Worm (Caenorhabditis elegans): Measurements from ENCODE around the gene W01G7.4.

The W01G7.4 gene

DNA sequence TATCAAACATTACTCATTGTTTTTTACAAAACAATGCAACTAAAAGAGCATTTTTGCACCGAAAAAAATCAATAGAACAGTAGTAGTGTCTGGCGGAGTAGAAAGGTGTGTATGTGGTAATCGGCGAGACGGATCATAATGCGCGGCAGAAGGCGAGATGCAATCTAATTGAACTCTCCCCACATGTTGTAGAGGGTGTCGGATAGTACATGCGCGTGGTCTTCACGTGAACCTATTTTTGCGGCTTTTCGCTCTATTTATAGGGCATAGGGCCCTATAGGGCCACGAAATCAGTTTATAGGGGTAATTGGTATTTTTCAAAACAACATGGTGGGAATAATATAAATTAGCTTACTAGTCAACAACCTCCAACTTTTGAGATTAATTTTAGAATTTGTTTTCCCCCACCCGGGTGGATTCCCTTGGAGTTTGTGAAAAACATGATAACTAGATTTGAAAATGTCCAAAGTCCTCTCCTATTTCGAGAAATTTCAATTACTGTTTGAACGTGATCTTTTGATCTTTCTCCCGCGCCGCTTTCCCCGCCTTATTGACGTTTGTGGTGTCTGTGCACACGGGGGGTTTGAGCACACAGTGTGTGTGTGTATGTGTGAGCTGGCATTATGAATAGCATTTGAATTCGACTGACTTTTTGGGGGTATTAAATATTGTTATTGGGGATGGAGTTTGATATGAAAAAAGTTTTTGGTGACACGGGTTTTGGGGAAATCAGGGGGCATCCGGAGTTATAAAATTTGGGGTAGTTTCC is 17.5 kb upstream of the W01G7.4 start:
- no peak for TF ChIP-seq rpc-1 (optimal IDR thresholded peaks at IDR 0.05)
- TF ChIP-seq rpc-1 (tag; optimal IDR thresholded peaks at IDR 0.05), result no peak
- TF ChIP-seq cebp-1 (GFP tag; IDR thresholded peaks at IDR 0.05), result no peak
- TF ChIP-seq cebp-1 (tag; optimal IDR thresholded peaks at IDR 0.05), result peak; percentile 32
- peak; percentile 74 for TF ChIP-seq nhr-80 (tag; optimal IDR thresholded peaks at IDR 0.05)
- TF ChIP-seq ztf-18 (tag; optimal IDR thresholded peaks at IDR 0.05), result no peak
- TF ChIP-seq lin-26 (GFP tag; IDR thresholded peaks at IDR 0.05), result peak; percentile 32; the same call in 1 of the 2 replicates
- no peak for TF ChIP-seq snpc-4 (GFP tag; optimal IDR thresholded peaks at IDR 0.05)
- TF ChIP-seq snpc-4 (tag; optimal IDR thresholded peaks at IDR 0.05), result peak in 1 of 4 experiments; percentile 25
- no peak for TF ChIP-seq fkh-3 (tag; optimal IDR thresholded peaks at IDR 0.05)
- TF ChIP-seq let-607 (tag; optimal IDR thresholded peaks at IDR 0.05), result peak; percentile 5 to 27

DNA sequence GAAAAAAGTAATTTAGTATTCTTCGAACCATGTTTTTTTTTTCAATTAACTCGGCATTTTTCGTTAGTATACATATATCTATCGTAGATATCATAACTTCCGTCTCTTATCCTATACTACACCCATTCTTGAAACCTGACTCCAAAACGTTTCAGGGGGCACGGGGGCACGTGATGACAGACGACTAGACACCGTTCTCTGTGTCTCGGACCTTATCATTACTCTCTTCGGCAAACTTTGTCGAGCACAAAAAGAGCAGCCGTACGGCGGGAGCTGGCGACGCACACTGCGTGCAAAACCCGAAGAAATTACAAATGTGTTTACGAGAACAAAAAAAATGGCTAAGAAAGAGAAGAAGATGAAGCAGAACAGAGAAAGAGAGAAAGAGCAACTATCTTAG is 16.3 kb upstream of the W01G7.4 start:
- TF ChIP-seq tbp1 (GFP tag; optimal IDR thresholded peaks at IDR 0.05) (peak; percentile 38), mcd-1 (GFP tag; IDR thresholded peaks at IDR 0.05) (peak; percentile 35; the same call in 1 of the 2 replicates), ceh-79 (tag; optimal IDR thresholded peaks at IDR 0.05) (no peak), F22D6.2 (tag; optimal IDR thresholded peaks at IDR 0.05) (no peak), tbx-9 (tag; optimal IDR thresholded peaks at IDR 0.05; ENCODE audit: borderline replicate concordance) (no peak), ZK185.1 (tag; optimal IDR thresholded peaks at IDR 0.05; ENCODE audit: poor library complexity, severe bottlenecking) (no peak), F37B4.10 (GFP tag; IDR thresholded peaks at IDR 0.05) (no peak), sea-2 (GFP tag; IDR thresholded peaks at IDR 0.05) (no peak), ceh-91 (GFP tag; IDR thresholded peaks at IDR 0.05) (no peak), F33H1.4 (GFP tag; IDR thresholded peaks at IDR 0.05) (no peak), atf-7 (tag; optimal IDR thresholded peaks at IDR 0.05) (peak; percentile 61), ztf-6 (GFP tag; IDR thresholded peaks at IDR 0.05) (no peak), ztf-18 (tag; optimal IDR thresholded peaks at IDR 0.05) (peak; percentile 12), B0336.3 (GFP tag; IDR thresholded peaks at IDR 0.05) (peak; percentile 20; the same call in 1 of the 2 replicates), xnd-1 (tag; optimal IDR thresholded peaks at IDR 0.05) (no peak), hmg-1.2 (GFP tag; IDR thresholded peaks at IDR 0.05) (peak; percentile 46; the same call in 1 of the 2 replicates), K11D2.4 (GFP tag; IDR thresholded peaks at IDR 0.05) (peak; percentile 50; the same call in 1 of the 2 replicates), ceh-40 (GFP tag; IDR thresholded peaks at IDR 0.05) (no peak), nfya-2 (GFP tag; IDR thresholded peaks at IDR 0.05) (no peak), bed-1 (GFP tag; IDR thresholded peaks at IDR 0.05) (no peak), hlh-12 (tag; optimal IDR thresholded peaks at IDR 0.05) (no peak), let-607 (tag; optimal IDR thresholded peaks at IDR 0.05) (peak in 1 of 2 experiments; percentile 62), K12H6.12 (tag; optimal IDR thresholded peaks at IDR 0.05) (peak; percentile 57), C06A6.2 (GFP tag; conservative IDR thresholded peaks at IDR 0.05) (no peak; the same call in 1 of the 2 replicates), lin-40 (tag; optimal IDR thresholded peaks at IDR 0.05) (peak; percentile 58), zim-3 (tag; optimal IDR thresholded peaks at IDR 0.05) (no peak), F10E7.11 (tag; optimal IDR thresholded peaks at IDR 0.05) (no peak), ztf-3 (GFP tag; optimal IDR thresholded peaks at IDR 0.05) (no peak), dox-1 (GFP tag; IDR thresholded peaks at IDR 0.05) (peak; percentile 54; the same call in 1 of the 2 replicates), ceh-27 (GFP tag; optimal IDR thresholded peaks at IDR 0.05) (no peak), B0261.1 (tag; optimal IDR thresholded peaks at IDR 0.05) (no peak), let-526 (GFP tag; IDR thresholded peaks at IDR 0.05) (no peak), ekl-4 (GFP tag; IDR thresholded peaks at IDR 0.05) (no peak), lin-35 (GFP tag; optimal IDR thresholded peaks at IDR 0.05) (peak in 1 of 3 experiments; percentile 26), cebp-1 (GFP tag; IDR thresholded peaks at IDR 0.05) (no peak), cebp-1 (tag; optimal IDR thresholded peaks at IDR 0.05) (peak; percentile 72), rec-8 (tag; optimal IDR thresholded peaks at IDR 0.05) (no peak), Y79H2A.3 (GFP tag; conservative IDR thresholded peaks at IDR 0.05) (no peak), lsl-1 (GFP tag; optimal IDR thresholded peaks at IDR 0.05) (no peak)
